Fruit fly (Drosophila melanogaster): ENCODE results near the gene stops.

dm6 chr3R:31168429-31168828, 477 bp downstream of the stops start:
- TF ChIP-seq psq (optimal IDR thresholded peaks at IDR 0.05) (no peak), ttk (optimal IDR thresholded peaks at IDR 0.05) (no peak)
